Comparison of ENCODE assay signal across 1 fruit fly cellular context in the genomic region with DNA sequence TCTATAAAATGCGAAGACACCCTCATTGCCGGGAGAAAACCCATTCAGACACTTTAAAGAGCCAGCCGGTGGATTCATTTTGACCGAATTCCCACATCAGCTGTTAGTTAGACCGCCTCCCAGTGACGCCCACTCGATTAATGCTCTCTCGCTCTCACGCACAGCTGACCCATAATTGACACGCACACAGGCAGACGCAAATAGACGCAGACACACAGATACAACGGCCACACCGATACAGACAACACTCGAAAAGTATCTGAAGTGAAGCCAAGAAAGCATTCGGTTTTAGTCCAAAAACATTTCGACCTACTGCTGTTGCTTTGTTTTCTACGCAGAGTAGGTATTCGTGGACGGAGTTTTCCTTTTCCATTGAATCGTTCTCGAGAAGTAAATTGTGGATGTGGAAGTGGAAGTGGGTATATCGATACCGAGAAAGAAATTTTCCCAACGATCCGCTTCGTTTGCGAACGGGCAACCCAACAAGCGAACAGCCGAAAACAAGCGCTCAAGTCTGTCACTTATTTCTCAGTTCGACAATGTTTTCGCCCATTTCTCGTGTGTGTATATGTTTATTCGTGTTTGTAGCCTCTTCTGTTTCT.
A peak's percentile ranks its signal among the peaks of the same experiment; 100 is the strongest.
TF ChIP-seq lines count a peak whose summit lies in the region.

No protein-coding gene starts in this region.

TF ChIP-seq in whole organism, embryonic, 481 proteins besides CTCF, POLR2A, EP300 and RAD21 (continued from another document and continues in another):
- TF ChIP-seq insv (GFP tag; optimal IDR thresholded peaks at IDR 0.05; lab: Kevin White, UChicago) (no peak), Dp (GFP tag; optimal IDR thresholded peaks at IDR 0.05; lab: Kevin White, UChicago) (no peak), CG6813 (GFP tag; optimal IDR thresholded peaks at IDR 0.05; lab: Kevin White, UChicago) (no peak), toy (GFP tag; IDR thresholded peaks at IDR 0.05; lab: Robert Waterston, UW) (no peak), tgo (GFP tag; IDR thresholded peaks at IDR 0.05; lab: Robert Waterston, UW) (0 out of 3 replicates have a peak, but pooled peaks have one; percentile 33), CG7556 (GFP tag; optimal IDR thresholded peaks at IDR 0.05; lab: Kevin White, UChicago) (peak; percentile 11), CG32772 (GFP tag; IDR thresholded peaks at IDR 0.05; lab: Robert Waterston, UW) (no peak), ems (GFP tag; optimal IDR thresholded peaks at IDR 0.05; lab: Kevin White, UChicago) (no peak), Trl (optimal IDR thresholded peaks at IDR 0.05; lab: Kevin White, UChicago) (peak; percentile 9 to 22), Trl (GFP tag; optimal IDR thresholded peaks at IDR 0.05; lab: Kevin White, UChicago) (no peak), CG4404 (GFP tag; IDR thresholded peaks at IDR 0.05; lab: Robert Waterston, UW) (no peak), CG10366 (GFP tag; IDR thresholded peaks at IDR 0.05; lab: Robert Waterston, UW) (no peak), CG34422 (GFP tag; IDR thresholded peaks at IDR 0.05; lab: Robert Waterston, UW) (peak; percentile 42; the same call in 1 of the 3 replicates), abd-A (tag; optimal IDR thresholded peaks at IDR 0.05; lab: Kevin White, UChicago) (peak; percentile 67), dati (GFP tag; IDR thresholded peaks at IDR 0.05; lab: Robert Waterston, UW) (no peak), dysf (GFP tag; IDR thresholded peaks at IDR 0.05; lab: Robert Waterston, UW) (no peak), CoRest (tag; optimal IDR thresholded peaks at IDR 0.05; lab: Kevin White, UChicago) (no peak), CG33557 (GFP tag; optimal IDR thresholded peaks at IDR 0.05; lab: Kevin White, UChicago) (peak; percentile 5), Ets65A (GFP tag; lab: Kevin White, UChicago) (no peak), ttk (GFP tag; IDR thresholded peaks at IDR 0.05; lab: Robert Waterston, UW) (0 out of 2 replicates have a peak, but pooled peaks have one; percentile 19), Taf1 (GFP tag; IDR thresholded peaks at IDR 0.05; lab: Robert Waterston, UW) (no peak), CG12155 (GFP tag; optimal IDR thresholded peaks at IDR 0.05; lab: Kevin White, UChicago) (no peak), Sry-δ (GFP tag; optimal IDR thresholded peaks at IDR 0.05; lab: Kevin White, UChicago) (no peak), Dad (GFP tag; optimal IDR thresholded peaks at IDR 0.05; lab: Kevin White, UChicago) (no peak), gt (GFP tag; IDR thresholded peaks at IDR 0.05; lab: Robert Waterston, UW) (no peak), CG17802 (tag; optimal IDR thresholded peaks at IDR 0.05; lab: Kevin White, UChicago) (no peak), CG6854 (GFP tag; optimal IDR thresholded peaks at IDR 0.05; lab: Kevin White, UChicago) (no peak), CG15269 (tag; optimal IDR thresholded peaks at IDR 0.05; lab: Kevin White, UChicago) (no peak), PHDP (tag; optimal IDR thresholded peaks at IDR 0.05; lab: Kevin White, UChicago) (no peak), z (GFP tag; IDR thresholded peaks at IDR 0.05; lab: Robert Waterston, UW) (0 out of 3 replicates have a peak, but pooled peaks have one; percentile 46), CG3065 (GFP tag; optimal IDR thresholded peaks at IDR 0.05; lab: Kevin White, UChicago) (peak; percentile 97), HLH3B (GFP tag; IDR thresholded peaks at IDR 0.05; lab: Robert Waterston, UW) (no peak; the same call in 1 of the 2 replicates), ham (GFP tag; IDR thresholded peaks at IDR 0.05; lab: Robert Waterston, UW) (no peak), Dref (GFP tag; IDR thresholded peaks at IDR 0.05; lab: Robert Waterston, UW) (no peak), Dll (GFP tag; IDR thresholded peaks at IDR 0.05; lab: Robert Waterston, UW; ENCODE audit: partially characterized antibody) (0 out of 4 replicates have a peak, but pooled peaks have one; percentile 25), lola (GFP tag; optimal IDR thresholded peaks at IDR 0.05; lab: Kevin White, UChicago) (peak in 1 of 3 experiments; percentile 4), TFAM (GFP tag; optimal IDR thresholded peaks at IDR 0.05; lab: Kevin White, UChicago) (no peak), mirr (GFP tag; optimal IDR thresholded peaks at IDR 0.05; lab: Kevin White, UChicago) (peak; percentile 40), Opbp (GFP tag; IDR thresholded peaks at IDR 0.05; lab: Robert Waterston, UW; ENCODE audit: partially characterized antibody) (no peak), CG4730 (GFP tag; IDR thresholded peaks at IDR 0.05; lab: Robert Waterston, UW) (no peak), gcm2 (GFP tag; optimal IDR thresholded peaks at IDR 0.05; lab: Kevin White, UChicago) (no peak), CG11247 (GFP tag; IDR thresholded peaks at IDR 0.05; lab: Robert Waterston, UW) (no peak), Max (GFP tag; optimal IDR thresholded peaks at IDR 0.05; lab: Kevin White, UChicago) (no peak), pnt (GFP tag; optimal IDR thresholded peaks at IDR 0.05; lab: Kevin White, UChicago) (no peak), hb (GFP tag; IDR thresholded peaks at IDR 0.05; lab: Robert Waterston, UW; ENCODE audit: partially characterized antibody) (no peak), NK7.1 (GFP tag; optimal IDR thresholded peaks at IDR 0.05; lab: Kevin White, UChicago) (no peak), CG3407 (GFP tag; optimal IDR thresholded peaks at IDR 0.05; lab: Kevin White, UChicago) (no peak), Elba2 (GFP tag; optimal IDR thresholded peaks at IDR 0.05; lab: Kevin White, UChicago) (no peak), ro (GFP tag; IDR thresholded peaks at IDR 0.05; lab: Robert Waterston, UW) (no peak), en (GFP tag; optimal IDR thresholded peaks at IDR 0.05; lab: Kevin White, UChicago) (no peak), kni (GFP tag; optimal IDR thresholded peaks at IDR 0.05; lab: Kevin White, UChicago) (peak; percentile 81), CG17328 (GFP tag; IDR thresholded peaks at IDR 0.05; lab: Robert Waterston, UW) (no peak), CG11504 (tag; optimal IDR thresholded peaks at IDR 0.05; lab: Kevin White, UChicago) (no peak), CG3995 (GFP tag; optimal IDR thresholded peaks at IDR 0.05; lab: Kevin White, UChicago) (no peak), fd102C (GFP tag; optimal IDR thresholded peaks at IDR 0.05; lab: Kevin White, UChicago) (no peak), tx (GFP tag; optimal IDR thresholded peaks at IDR 0.05; lab: Kevin White, UChicago) (no peak), Hand (GFP tag; optimal IDR thresholded peaks at IDR 0.05; lab: Kevin White, UChicago) (no peak), Asciz (GFP tag; optimal IDR thresholded peaks at IDR 0.05; lab: Kevin White, UChicago) (no peak), Xrp1 (GFP tag; IDR thresholded peaks at IDR 0.05; lab: Robert Waterston, UW) (0 out of 2 replicates have a peak, but pooled peaks have one; percentile 31), sob (GFP tag; IDR thresholded peaks at IDR 0.05; lab: Robert Waterston, UW) (peak; percentile 22; the same call in 1 of the 2 replicates), CG10959 (GFP tag; IDR thresholded peaks at IDR 0.05; lab: Robert Waterston, UW) (no peak), CG1602 (GFP tag; optimal IDR thresholded peaks at IDR 0.05; lab: Kevin White, UChicago) (no peak), pb (GFP tag; optimal IDR thresholded peaks at IDR 0.05; lab: Kevin White, UChicago) (no peak), CG13123 (GFP tag; optimal IDR thresholded peaks at IDR 0.05; lab: Kevin White, UChicago) (no peak), tup (GFP tag; optimal IDR thresholded peaks at IDR 0.05; lab: Kevin White, UChicago) (no peak), CG8290 (GFP tag; optimal IDR thresholded peaks at IDR 0.05; lab: Kevin White, UChicago) (peak; percentile 0), CG8290 (tag; optimal IDR thresholded peaks at IDR 0.05; lab: Kevin White, UChicago) (peak in 1 of 2 experiments; percentile 57), tap (tag; optimal IDR thresholded peaks at IDR 0.05; lab: Kevin White, UChicago) (no peak), CG18011 (GFP tag; optimal IDR thresholded peaks at IDR 0.05; lab: Kevin White, UChicago) (no peak), tna (GFP tag; IDR thresholded peaks at IDR 0.05; lab: Robert Waterston, UW; ENCODE audit: partially characterized antibody) (no peak; the same call in 1 of the 2 replicates), ERR (GFP tag; optimal IDR thresholded peaks at IDR 0.05; lab: Kevin White, UChicago) (peak; percentile 28), CG31441 (GFP tag; IDR thresholded peaks at IDR 0.05; lab: Robert Waterston, UW) (0 out of 2 replicates have a peak, but pooled peaks have one; percentile 19), amos (GFP tag; IDR thresholded peaks at IDR 0.05; lab: Robert Waterston, UW; ENCODE audit: partially characterized antibody) (no peak; the same call in 1 of the 2 replicates), sc (optimal IDR thresholded peaks at IDR 0.05; lab: Kevin White, UChicago) (no peak), sc (GFP tag; optimal IDR thresholded peaks at IDR 0.05; lab: Kevin White, UChicago) (no peak), CG17612 (GFP tag; IDR thresholded peaks at IDR 0.05; lab: Robert Waterston, UW) (no peak), CG6175 (GFP tag; IDR thresholded peaks at IDR 0.05; lab: Robert Waterston, UW) (no peak), ase (GFP tag; IDR thresholded peaks at IDR 0.05; lab: Robert Waterston, UW) (no peak), oc (tag; optimal IDR thresholded peaks at IDR 0.05; lab: Kevin White, UChicago) (no peak), Dip3 (GFP tag; optimal IDR thresholded peaks at IDR 0.05; lab: Kevin White, UChicago) (no peak), Rfx (GFP tag; IDR thresholded peaks at IDR 0.05; lab: Robert Waterston, UW) (no peak), chm (GFP tag; IDR thresholded peaks at IDR 0.05; lab: Robert Waterston, UW) (peak; percentile 75; the same call in 1 of the 2 replicates), pho (GFP tag; optimal IDR thresholded peaks at IDR 0.05; lab: Kevin White, UChicago) (no peak), knrl (GFP tag; IDR thresholded peaks at IDR 0.05; lab: Robert Waterston, UW; ENCODE audit: partially characterized antibody) (no peak), CG2199 (GFP tag; IDR thresholded peaks at IDR 0.05; lab: Robert Waterston, UW) (peak; percentile 97; the same call in 2 of the 3 replicates), sd (tag; optimal IDR thresholded peaks at IDR 0.05; lab: Kevin White, UChicago) (peak; percentile 74), Spps (tag; optimal IDR thresholded peaks at IDR 0.05; lab: Kevin White, UChicago) (no peak), bigmax (GFP tag; optimal IDR thresholded peaks at IDR 0.05; lab: Kevin White, UChicago) (no peak), ssp (GFP tag; IDR thresholded peaks at IDR 0.05; lab: Robert Waterston, UW) (no peak), CG16779 (GFP tag; IDR thresholded peaks at IDR 0.05; lab: Robert Waterston, UW) (no peak), caup (GFP tag; optimal IDR thresholded peaks at IDR 0.05; lab: Kevin White, UChicago; ENCODE audit: severe bottlenecking) (no peak), lmd (GFP tag; IDR thresholded peaks at IDR 0.05; lab: Robert Waterston, UW) (no peak), CG8281 (tag; optimal IDR thresholded peaks at IDR 0.05; lab: Kevin White, UChicago) (no peak), Nf-YB (GFP tag; optimal IDR thresholded peaks at IDR 0.05; lab: Kevin White, UChicago) (no peak), ranshi (GFP tag; IDR thresholded peaks at IDR 0.05; lab: Robert Waterston, UW) (peak; percentile 5; the same call in 1 of the 2 replicates), klu (GFP tag; IDR thresholded peaks at IDR 0.05; lab: Robert Waterston, UW) (no peak), Med (GFP tag; lab: Kevin White, UChicago) (peak; percentile 73), ATbp (GFP tag; optimal IDR thresholded peaks at IDR 0.05; lab: Kevin White, UChicago) (no peak), h (optimal IDR thresholded peaks at IDR 0.05; lab: Kevin White, UChicago) (no peak), CG16813 (GFP tag; IDR thresholded peaks at IDR 0.05; lab: Robert Waterston, UW; ENCODE audit: partially characterized antibody) (no peak), croc (GFP tag; conservative IDR thresholded peaks at IDR 0.05; lab: Robert Waterston, UW) (no peak), Poxn (GFP tag; IDR thresholded peaks at IDR 0.05; lab: Robert Waterston, UW) (no peak), gro (GFP tag; optimal IDR thresholded peaks at IDR 0.05; lab: Kevin White, UChicago) (no peak), CG42726 (GFP tag; IDR thresholded peaks at IDR 0.05; lab: Robert Waterston, UW; ENCODE audit: partially characterized antibody) (no peak), dm (GFP tag; optimal IDR thresholded peaks at IDR 0.05; lab: Kevin White, UChicago) (no peak), CG16863 (GFP tag; optimal IDR thresholded peaks at IDR 0.05; lab: Kevin White, UChicago) (no peak), nerfin-1 (tag; optimal IDR thresholded peaks at IDR 0.05; lab: Kevin White, UChicago) (peak; percentile 23), Hr78 (GFP tag; optimal IDR thresholded peaks at IDR 0.05; lab: Kevin White, UChicago) (peak in 1 of 2 experiments; percentile 30), jumu (GFP tag; optimal IDR thresholded peaks at IDR 0.05; lab: Kevin White, UChicago) (no peak), CG11560 (tag; IDR thresholded peaks at IDR 0.05; lab: Robert Waterston, UW) (no peak), fu2 (GFP tag; optimal IDR thresholded peaks at IDR 0.05; lab: Kevin White, UChicago) (no peak), CG14667 (GFP tag; IDR thresholded peaks at IDR 0.05; lab: Robert Waterston, UW) (no peak), ash1 (GFP tag; optimal IDR thresholded peaks at IDR 0.05; lab: Kevin White, UChicago) (peak; percentile 62), HHEX (GFP tag; optimal IDR thresholded peaks at IDR 0.05; lab: Kevin White, UChicago) (no peak), CG15479 (GFP tag; optimal IDR thresholded peaks at IDR 0.05; lab: Kevin White, UChicago) (peak; percentile 8), CG10321 (GFP tag; IDR thresholded peaks at IDR 0.05; lab: Robert Waterston, UW) (no peak), eyg (GFP tag; optimal IDR thresholded peaks at IDR 0.05; lab: Kevin White, UChicago) (no peak), cad (GFP tag; optimal IDR thresholded peaks at IDR 0.05; lab: Kevin White, UChicago) (no peak), CG6765 (GFP tag; optimal IDR thresholded peaks at IDR 0.05; lab: Kevin White, UChicago) (no peak), CG4424 (GFP tag; optimal IDR thresholded peaks at IDR 0.05; lab: Kevin White, UChicago) (peak; percentile 33), CG2129 (GFP tag; IDR thresholded peaks at IDR 0.05; lab: Robert Waterston, UW; ENCODE audit: partially characterized antibody) (no peak), CG14050 (GFP tag; IDR thresholded peaks at IDR 0.05; lab: Robert Waterston, UW) (no peak), dimm (GFP tag; IDR thresholded peaks at IDR 0.05; lab: Robert Waterston, UW) (no peak), trem (tag; optimal IDR thresholded peaks at IDR 0.05; lab: Kevin White, UChicago) (peak; percentile 2), nmo (GFP tag; optimal IDR thresholded peaks at IDR 0.05; lab: Kevin White, UChicago) (no peak), unc-4 (GFP tag; IDR thresholded peaks at IDR 0.05; lab: Robert Waterston, UW; ENCODE audit: partially characterized antibody) (no peak), Kr (GFP tag; optimal IDR thresholded peaks at IDR 0.05; lab: Kevin White, UChicago) (no peak)
